Fruit fly (Drosophila melanogaster): Measurements from ENCODE around the gene Lasp.

DNA sequence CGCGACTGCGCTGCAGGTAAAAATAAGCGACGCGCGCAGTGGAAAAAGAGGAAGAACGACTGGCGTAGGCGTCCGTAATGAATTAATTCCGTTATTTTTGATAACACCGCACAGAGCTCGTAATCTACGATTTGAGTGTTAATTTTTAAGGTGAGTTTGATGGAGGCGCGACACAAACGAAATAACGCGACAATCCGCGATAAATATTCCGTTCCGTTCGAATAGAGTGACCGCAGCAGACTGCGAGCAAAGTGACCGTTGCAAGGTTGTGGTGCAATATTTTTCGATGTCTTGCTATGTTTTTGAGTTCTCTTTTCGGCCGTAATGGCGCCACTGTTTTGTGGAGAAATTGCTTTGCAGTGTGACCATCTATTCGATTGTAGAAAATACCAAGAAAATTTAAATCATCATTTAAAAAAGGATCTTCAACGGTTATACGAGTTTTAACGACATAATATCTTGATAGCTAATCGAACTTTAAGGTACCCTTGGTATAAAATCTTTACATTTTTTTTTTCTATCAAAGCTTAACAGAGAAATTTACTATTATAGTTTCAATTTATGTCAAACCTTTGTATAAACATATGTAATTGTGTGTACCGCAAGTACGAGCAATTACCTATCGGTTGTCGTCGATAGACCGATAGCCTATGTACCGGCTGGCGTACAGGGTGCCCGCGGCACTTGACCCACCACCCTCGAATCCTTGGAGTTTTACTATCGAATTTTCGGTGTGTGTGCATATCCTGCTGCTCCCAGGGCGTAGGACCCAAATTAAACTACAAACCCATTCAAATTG is at the start of gene Lasp, which contains the start of the genes CG43954 and Dab:
- TF ChIP-seq ttk (optimal IDR thresholded peaks at IDR 0.05): no peak
- no peak for TF ChIP-seq psq (optimal IDR thresholded peaks at IDR 0.05)

Measured in Kc167 (cell line).